Fruit fly (Drosophila melanogaster) whole organism, wandering third instar larva: ENCODE data around the gene CG5435.

Source experiments
- Abd-B ChIP-seq: fragments of >200 bp; optimal IDR thresholded peaks from 2 replicates; lab custom pipeline; 2017; ENCODE audit warnings: missing biosample characterization, missing genetic modification characterization
- CG32264 ChIP-seq: fragments of 200-800 bp; sonication (Bioruptor generic); optimal IDR thresholded peaks from 2 replicates; lab custom pipeline; 2016; ENCODE audit warnings: missing biosample characterization, missing genetic modification characterization
- CG9705 ChIP-seq: fragments of 200-800 bp; sonication (Bioruptor generic); optimal IDR thresholded peaks from 2 replicates; lab custom pipeline; 2018; ENCODE audit warnings: missing biosample characterization, mild to moderate bottlenecking, missing genetic modification characterization
- CrebA ChIP-seq: fragments of 200-800 bp; sonication (Bioruptor generic); optimal IDR thresholded peaks from 2 replicates; lab custom pipeline; 2016; ENCODE audit warnings: missing biosample characterization, mild to moderate bottlenecking, missing genetic modification characterization, borderline replicate concordance
- Dif ChIP-seq: fragments of 200-275, 200-300 bp; sonication (Bioruptor generic); optimal IDR thresholded peaks from 2 replicates; lab custom pipeline; 2018; ENCODE audit warnings: missing biosample characterization, missing genetic modification characterization; ENCODE audit not compliant: partially characterized antibody
- GATAd ChIP-seq: sonication (Bioruptor generic); optimal IDR thresholded peaks from 2 replicates; lab custom pipeline; 2016; ENCODE audit warnings: missing biosample characterization, missing genetic modification characterization
- HLH106 ChIP-seq: fragments of 200-800 bp; optimal IDR thresholded peaks from 3 replicates; lab custom pipeline; 2019; ENCODE audit warnings: missing biosample characterization, mild to moderate bottlenecking, missing genetic modification characterization, moderate library complexity
- Hr78 ChIP-seq: fragments of >200 bp; optimal IDR thresholded peaks from 2 replicates; lab custom pipeline; 2017; ENCODE audit warnings: missing biosample characterization, missing genetic modification characterization
- Hr83 ChIP-seq: fragments of 200-300 bp; sonication (Bioruptor generic); optimal IDR thresholded peaks from 2 replicates; lab custom pipeline; 2016; ENCODE audit warnings: missing biosample characterization, mild to moderate bottlenecking, missing genetic modification characterization, moderate library complexity; ENCODE audit not compliant: poor library complexity, severe bottlenecking
- Mio ChIP-seq: sonication (Bioruptor generic); optimal IDR thresholded peaks from 2 replicates; lab custom pipeline; 2016; ENCODE audit warnings: missing biosample characterization, missing genetic modification characterization
- Myc ChIP-seq: fragments of >200 bp; optimal IDR thresholded peaks from 2 replicates; lab custom pipeline; 2017
- N ChIP-seq: fragments of >200 bp; optimal IDR thresholded peaks from 2 replicates; lab custom pipeline; 2018; ENCODE audit warnings: missing biosample characterization, missing external identifiers, missing genetic modification characterization
- Rel ChIP-seq, 2 experiments: fragments of 200-800 bp; sonication (Bioruptor generic) in 1 of 2; optimal IDR thresholded peaks; 2 replicates in 1 of 2; 3 replicates in 1 of 2; lab custom pipeline; 2016 to 2019; ENCODE audit warnings: mild to moderate bottlenecking in 2 of 2, missing biosample characterization in 2 of 2, missing genetic modification characterization in 2 of 2, moderate library complexity in 1 of 2
- Sp1 ChIP-seq: fragments of 200-800 bp; sonication (Bioruptor generic); optimal IDR thresholded peaks from 3 replicates; lab custom pipeline; 2019; ENCODE audit warnings: missing biosample characterization, mild to moderate bottlenecking, missing genetic modification characterization, moderate library complexity
- Vsx2 ChIP-seq: fragments of 200-300, 225-300 bp; sonication (Bioruptor generic); optimal IDR thresholded peaks from 2 replicates; lab custom pipeline; 2018; ENCODE audit warnings: missing biosample characterization, missing genetic modification characterization; ENCODE audit not compliant: partially characterized antibody
- br ChIP-seq: fragments of 200-800 bp; sonication (Bioruptor generic); optimal IDR thresholded peaks from 2 replicates; lab custom pipeline; 2016; ENCODE audit warnings: missing biosample characterization, missing genetic modification characterization
- brk ChIP-seq: fragments of 200-800 bp; sonication (Bioruptor generic); optimal IDR thresholded peaks from 2 replicates; lab custom pipeline; 2016; ENCODE audit warnings: missing biosample characterization, mild to moderate bottlenecking, missing genetic modification characterization
- dl ChIP-seq, 2 experiments: fragments of 175-275, 200-275 bp in 1 of 2; fragments of 200-275 bp in 1 of 2; sonication (Bioruptor generic); optimal IDR thresholded peaks; lab custom pipeline; 2018; ENCODE audit warnings: mild to moderate bottlenecking in 2 of 2, missing biosample characterization in 2 of 2, missing genetic modification characterization in 2 of 2, moderate library complexity in 2 of 2; ENCODE audit not compliant: partially characterized antibody in 2 of 2, insufficient read depth in 1 of 2
- dsf ChIP-seq: sonication (Bioruptor generic); optimal IDR thresholded peaks from 2 replicates; lab custom pipeline; 2016; ENCODE audit warnings: missing biosample characterization, missing genetic modification characterization, borderline replicate concordance
- foxo ChIP-seq, 2 experiments: fragments of 200-800 bp; sonication (Bioruptor generic); optimal IDR thresholded peaks; 2 replicates in 1 of 2; 3 replicates in 1 of 2; lab custom pipeline; 2016 to 2017; ENCODE audit warnings: missing biosample characterization in 2 of 2, missing genetic modification characterization in 2 of 2
- fru ChIP-seq: fragments of 200-800 bp; sonication (Bioruptor generic); optimal IDR thresholded peaks from 3 replicates; lab custom pipeline; 2016; ENCODE audit warnings: missing biosample characterization, mild to moderate bottlenecking, missing genetic modification characterization
- h ChIP-seq: fragments of 200-800 bp; sonication (Bioruptor generic); optimal IDR thresholded peaks from 3 replicates; lab custom pipeline; 2016; ENCODE audit warnings: missing biosample characterization, mild to moderate bottlenecking, missing genetic modification characterization
- jim ChIP-seq: fragments of 175-275, 200-325 bp; sonication (Bioruptor generic); optimal IDR thresholded peaks from 2 replicates; lab custom pipeline; 2016; ENCODE audit warnings: missing biosample characterization, mild to moderate bottlenecking, missing genetic modification characterization
- lola ChIP-seq: fragments of >200 bp; optimal IDR thresholded peaks from 2 replicates; lab custom pipeline; 2017; ENCODE audit warnings: missing biosample characterization, missing genetic modification characterization
- pan ChIP-seq: fragments of >200 bp; optimal IDR thresholded peaks from 2 replicates; lab custom pipeline; 2017
- psq ChIP-seq: fragments of 200-800 bp; sonication (Bioruptor generic); optimal IDR thresholded peaks from 3 replicates; lab custom pipeline; 2017; ENCODE audit warnings: missing biosample characterization, mild to moderate bottlenecking, missing genetic modification characterization, moderate library complexity
- rgr ChIP-seq: fragments of 200-800 bp; sonication (Bioruptor generic); optimal IDR thresholded peaks from 3 replicates; lab custom pipeline; 2016; ENCODE audit warnings: missing biosample characterization, mild to moderate bottlenecking, missing genetic modification characterization
- sage ChIP-seq: fragments of 200-800 bp; sonication (Bioruptor generic); optimal IDR thresholded peaks from 2 replicates; lab custom pipeline; 2016; ENCODE audit warnings: missing biosample characterization, mild to moderate bottlenecking, missing genetic modification characterization
- tai ChIP-seq: sonication (Bioruptor generic); optimal IDR thresholded peaks from 2 replicates; lab custom pipeline; 2016; ENCODE audit warnings: missing biosample characterization, missing genetic modification characterization
- usp ChIP-seq: fragments of >200 bp; optimal IDR thresholded peaks from 2 replicates; lab custom pipeline; 2017; ENCODE audit warnings: missing biosample characterization, missing genetic modification characterization

The CG5435 gene

DNA sequence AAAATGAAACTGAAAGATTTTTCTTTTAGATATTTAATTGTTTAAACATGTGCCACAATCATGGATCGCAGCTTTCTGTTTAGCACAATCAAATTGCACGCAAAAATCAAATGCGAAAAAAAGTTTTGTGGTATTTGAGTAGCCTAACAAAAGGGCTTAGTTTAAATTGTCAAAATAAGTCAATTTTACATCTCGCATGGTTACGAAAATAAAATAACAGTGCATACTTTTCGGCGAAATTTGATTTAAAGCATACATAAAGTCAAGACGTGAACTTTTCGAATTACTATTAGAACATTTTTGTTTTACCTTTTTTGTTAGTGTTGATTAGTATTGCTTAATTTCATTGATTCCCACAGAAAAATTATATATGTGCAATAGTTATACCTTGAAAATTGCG is 24.4 kb upstream of the CG5435 start (continued):
- no peak for TF ChIP-seq Sp1 (GFP tag; lab: Kevin White, UChicago)
- no peak for TF ChIP-seq dsf (GFP tag; lab: Kevin White, UChicago)
- TF ChIP-seq psq, result no peak

dm6 chr2L:12453192-12453800 is 22.6 kb upstream of the CG5435 start, which contains the start of gene CG5418:
Gene CG5418, minus strand, starts transcription at chr2L:12453242.
- TF ChIP-seq GATAd (GFP tag; lab: Kevin White, UChicago) (no peak), brk (GFP tag; lab: Kevin White, UChicago) (no peak), fru (GFP tag; lab: Kevin White, UChicago) (no peak), CG9705 (GFP tag; lab: Kevin White, UChicago) (no peak), pan (lab: Kevin White, UChicago) (no peak), Myc (lab: Kevin White, UChicago) (no peak), br (GFP tag; lab: Kevin White, UChicago) (no peak)
- TF ChIP-seq, all 38 proteins: peak for 0

DNA sequence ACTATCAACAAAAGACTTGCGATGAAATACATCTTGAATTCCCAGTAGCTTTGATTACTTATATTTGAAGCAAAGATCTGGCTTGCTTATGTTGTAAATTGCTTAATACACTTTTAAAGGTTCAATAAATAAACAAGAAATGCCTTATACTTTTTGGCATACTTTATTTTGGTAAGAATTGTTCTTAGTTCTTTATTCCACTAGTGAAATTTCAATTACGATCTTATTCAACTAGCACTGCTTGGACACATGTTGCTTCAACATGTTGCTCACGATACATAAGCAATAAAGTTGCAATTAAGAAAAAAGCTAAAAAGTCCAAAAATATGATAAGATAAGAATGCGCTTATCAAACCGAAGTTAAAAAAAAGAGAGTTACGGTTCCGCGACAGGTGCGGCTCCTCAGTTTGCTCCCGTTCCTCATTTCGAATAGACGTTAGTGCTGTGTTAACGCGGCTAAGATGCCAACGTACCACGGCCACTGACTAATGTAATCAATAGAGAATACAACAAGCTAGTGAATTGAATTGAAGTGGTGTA is 17.5 kb upstream of the CG5435 start, which contains the start of the genes CG5421 and Oatp33Eb:
CG5421 (minus strand) TSS at position 51 of the 540 bp plus-strand sequence.
Oatp33Eb (plus strand) TSS at position 403 of the 540 bp plus-strand sequence.
- TF ChIP-seq N (GFP tag; lab: Kevin White, UChicago), result no peak
- no peak for TF ChIP-seq fru (GFP tag; lab: Kevin White, UChicago)
- peak; percentile 39 for TF ChIP-seq Sp1 (GFP tag; lab: Kevin White, UChicago)
- TF ChIP-seq sage, result peak; percentile 36
- no peak for TF ChIP-seq psq

DNA sequence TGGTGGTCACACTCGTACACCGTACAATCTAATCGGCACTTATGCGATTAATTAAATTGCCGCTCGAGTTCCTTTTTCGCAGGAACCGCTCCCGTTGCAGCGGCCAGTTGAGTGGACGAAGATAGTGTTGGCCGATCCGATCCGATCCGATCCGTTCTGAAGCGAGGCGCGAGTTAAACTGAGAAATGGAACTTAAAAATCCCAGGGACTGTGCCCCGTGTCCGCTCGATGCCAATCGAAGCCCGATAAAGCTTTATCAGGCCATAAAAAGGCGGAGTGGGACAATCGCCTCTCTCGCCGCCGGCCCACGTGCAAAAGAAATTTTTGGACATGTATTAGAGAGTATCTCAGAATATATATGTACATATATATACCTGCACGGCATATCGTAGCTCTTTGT is 15.1 kb upstream of the CG5435 start, which contains the start of gene Oatp33Ea:
Oatp33Ea (minus strand) TSS at position 182 of the 400 bp plus-strand sequence.
- no peak for TF ChIP-seq Myc (lab: Kevin White, UChicago)
- TF ChIP-seq foxo (GFP tag; optimal IDR thresholded peaks at IDR 0.05; lab: Kevin White, UChicago), result no peak
- TF ChIP-seq jim, result no peak
- no peak for TF ChIP-seq CG9705 (GFP tag; lab: Kevin White, UChicago)
- peak; percentile 52 for TF ChIP-seq CrebA
- no peak for TF ChIP-seq Sp1 (GFP tag; lab: Kevin White, UChicago)
- TF ChIP-seq h (GFP tag; lab: Kevin White, UChicago), result peak; percentile 5
- TF ChIP-seq lola (GFP tag; lab: Kevin White, UChicago), result no peak
- TF ChIP-seq Mio (GFP tag; lab: Kevin White, UChicago), result no peak
- TF ChIP-seq Vsx2 (GFP tag; lab: Kevin White, UChicago), result no peak
- no peak for TF ChIP-seq CG32264 (GFP tag; lab: Kevin White, UChicago)
- no peak for TF ChIP-seq dl (GFP tag; optimal IDR thresholded peaks at IDR 0.05; lab: Kevin White, UChicago; ENCODE audit: insufficient read depth in 1 of 2, partially characterized antibody in 2 of 2)
- no peak for TF ChIP-seq Dif
- no peak for TF ChIP-seq rgr (GFP tag; lab: Kevin White, UChicago)
- TF ChIP-seq tai (GFP tag; lab: Kevin White, UChicago), result no peak
- no peak for TF ChIP-seq Hr78
- TF ChIP-seq br (GFP tag; lab: Kevin White, UChicago), result no peak
- no peak for TF ChIP-seq Abd-B (GFP tag; lab: Kevin White, UChicago)
- no peak for TF ChIP-seq Rel (GFP tag; optimal IDR thresholded peaks at IDR 0.05; lab: Kevin White, UChicago)
- TF ChIP-seq Rel (tag; optimal IDR thresholded peaks at IDR 0.05; lab: Kevin White, UChicago), result peak; percentile 65
- TF ChIP-seq Hr83, result no peak
- no peak for TF ChIP-seq N (GFP tag; lab: Kevin White, UChicago)
- no peak for TF ChIP-seq usp (GFP tag; lab: Kevin White, UChicago)
- no peak for TF ChIP-seq HLH106 (tag; lab: Kevin White, UChicago)
